Fruit fly (Drosophila melanogaster) S2 (cell line): ENCODE results near the gene fry.

Experiments used
- CG8478 ChIP-seq: fragments of >200 bp; optimal IDR thresholded peaks from 2 replicates; lab custom pipeline; 2018
- CTCF ChIP-seq, 2 experiments: fragments of >200 bp; optimal IDR thresholded peaks; 2 replicates each; lab custom pipeline; 2018

dm6 chr3L:9692234-9692891, 13.5 kb upstream of the fry start:
- TF ChIP-seq CG8478 (lab: Kevin White, UChicago) (no peak), CTCF (optimal IDR thresholded peaks at IDR 0.05; lab: Kevin White, UChicago) (no peak)
